1 fruit fly cellular context compared by ENCODE assay signal in the genomic region with DNA sequence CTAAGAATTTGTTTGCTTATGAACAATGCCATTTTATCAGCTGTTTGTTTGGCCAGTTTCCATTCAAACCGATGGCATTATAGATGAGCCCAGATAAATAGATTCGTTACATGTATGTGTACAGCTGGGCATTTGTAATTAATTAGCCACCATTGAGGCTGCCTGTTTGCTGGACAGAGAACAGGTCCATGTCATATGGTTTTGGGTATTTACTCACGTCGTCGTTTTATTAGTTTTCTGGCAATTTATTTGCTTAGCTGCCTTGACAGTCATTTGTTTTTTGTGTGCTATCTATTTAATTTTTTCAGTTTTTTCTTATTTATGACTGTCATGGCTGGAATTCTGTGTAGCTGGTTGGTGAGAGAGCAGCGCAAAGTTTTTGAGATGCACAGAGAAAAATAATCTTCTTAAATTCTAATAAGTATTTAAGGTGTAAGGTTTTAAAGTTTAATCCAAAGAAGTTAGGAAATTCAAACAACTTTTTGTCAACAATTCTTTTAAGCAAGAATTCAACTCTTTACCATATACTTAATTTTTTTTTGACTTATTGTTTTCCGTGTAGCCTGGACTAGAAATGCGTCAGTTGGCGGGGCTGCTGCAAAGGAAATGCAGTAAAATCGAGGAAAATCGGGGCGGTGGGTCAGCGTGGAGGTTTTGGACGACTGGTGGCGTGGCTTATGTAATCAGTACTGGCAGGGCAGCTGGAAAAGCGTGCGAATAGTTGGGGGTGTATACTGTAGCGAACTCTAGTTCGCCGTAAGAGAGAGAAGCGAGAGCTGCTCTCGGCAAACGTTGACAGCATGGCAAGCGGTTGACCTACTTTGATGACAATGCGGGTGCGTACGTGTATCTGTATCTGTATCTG.
TF ChIP-seq lines count a peak whose summit lies in the region.

No protein-coding gene starts in this region.

TF ChIP-seq in whole organism, embryonic, 481 proteins besides CTCF, POLR2A, EP300 and RAD21 (continued from another document):
- no peak for TF ChIP-seq CG1603 (tag; optimal IDR thresholded peaks at IDR 0.05; lab: Kevin White, UChicago)
- TF ChIP-seq peb (GFP tag; IDR thresholded peaks at IDR 0.05; lab: Robert Waterston, UW): peak; percentile 69
- peak; percentile 26 for TF ChIP-seq CG10274 (GFP tag; optimal IDR thresholded peaks at IDR 0.05; lab: Kevin White, UChicago)
- peak; percentile 85; the same call in 1 of the 2 replicates for TF ChIP-seq CG32767 (GFP tag; IDR thresholded peaks at IDR 0.05; lab: Robert Waterston, UW)
- TF ChIP-seq Hand (GFP tag; optimal IDR thresholded peaks at IDR 0.05; lab: Kevin White, UChicago): peak; percentile 69
- peak; percentile 58; the same call in 2 of the 3 replicates for TF ChIP-seq Optix (GFP tag; IDR thresholded peaks at IDR 0.05; lab: Robert Waterston, UW)
- TF ChIP-seq CG1602 (GFP tag; optimal IDR thresholded peaks at IDR 0.05; lab: Kevin White, UChicago): peak; percentile 77
- peak; percentile 33 for TF ChIP-seq Ravus (GFP tag; IDR thresholded peaks at IDR 0.05; lab: Robert Waterston, UW)
- peak; percentile 9 for TF ChIP-seq CG17912 (GFP tag; optimal IDR thresholded peaks at IDR 0.05; lab: Kevin White, UChicago)
- peak; percentile 40 for TF ChIP-seq Mes4 (GFP tag; optimal IDR thresholded peaks at IDR 0.05; lab: Kevin White, UChicago)
- no peak for TF ChIP-seq CG34224 (GFP tag; IDR thresholded peaks at IDR 0.05; lab: Robert Waterston, UW; ENCODE audit: partially characterized antibody)
- peak; percentile 80 for TF ChIP-seq chn (GFP tag; optimal IDR thresholded peaks at IDR 0.05; lab: Kevin White, UChicago)
- TF ChIP-seq CG6765 (GFP tag; optimal IDR thresholded peaks at IDR 0.05; lab: Kevin White, UChicago): peak; percentile 88
- no peak for TF ChIP-seq CG14860 (GFP tag; IDR thresholded peaks at IDR 0.05; lab: Robert Waterston, UW; ENCODE audit: partially characterized antibody)
- TF ChIP-seq lmd (GFP tag; IDR thresholded peaks at IDR 0.05; lab: Robert Waterston, UW): peak; percentile 84
- peak; percentile 84 for TF ChIP-seq zfh1 (GFP tag; IDR thresholded peaks at IDR 0.05; lab: Robert Waterston, UW)
- no peak for TF ChIP-seq ERR (GFP tag; optimal IDR thresholded peaks at IDR 0.05; lab: Kevin White, UChicago)
- TF ChIP-seq CG6689 (GFP tag; IDR thresholded peaks at IDR 0.05; lab: Robert Waterston, UW): peak; percentile 88
- TF ChIP-seq cwo (GFP tag; optimal IDR thresholded peaks at IDR 0.05; lab: Kevin White, UChicago): peak; percentile 86
- peak; percentile 44 for TF ChIP-seq CG31388 (GFP tag; optimal IDR thresholded peaks at IDR 0.05; lab: Kevin White, UChicago)
- peak; percentile 87 for TF ChIP-seq gro (GFP tag; optimal IDR thresholded peaks at IDR 0.05; lab: Kevin White, UChicago)
- peak; percentile 90 for TF ChIP-seq CG14441 (GFP tag; IDR thresholded peaks at IDR 0.05; lab: Robert Waterston, UW)
- TF ChIP-seq Xrp1 (GFP tag; IDR thresholded peaks at IDR 0.05; lab: Robert Waterston, UW): peak; percentile 87
- TF ChIP-seq HHEX (GFP tag; optimal IDR thresholded peaks at IDR 0.05; lab: Kevin White, UChicago): peak; percentile 87
- TF ChIP-seq her (GFP tag; optimal IDR thresholded peaks at IDR 0.05; lab: Kevin White, UChicago): peak; percentile 65
- TF ChIP-seq Scr (GFP tag; IDR thresholded peaks at IDR 0.05; lab: Robert Waterston, UW; ENCODE audit: partially characterized antibody): no peak
- peak; percentile 68 for TF ChIP-seq CG5953 (GFP tag; IDR thresholded peaks at IDR 0.05; lab: Robert Waterston, UW)
- peak; percentile 49 for TF ChIP-seq NC2α (GFP tag; optimal IDR thresholded peaks at IDR 0.05; lab: Kevin White, UChicago)
- TF ChIP-seq D19A (tag; optimal IDR thresholded peaks at IDR 0.05; lab: Kevin White, UChicago): peak; percentile 81
- TF ChIP-seq Rx (GFP tag; IDR thresholded peaks at IDR 0.05; lab: Robert Waterston, UW): peak; percentile 62
- TF ChIP-seq usp (GFP tag; optimal IDR thresholded peaks at IDR 0.05; lab: Kevin White, UChicago): no peak
